Worm (Caenorhabditis elegans) whole organism, mixed stage, embryonic: ENCODE measurements around the gene cnc-4.

Experiments used
- bed-3 ChIP-seq: fragments of 200-800 bp; sonication (Bioruptor generic); optimal IDR thresholded peaks from 3 replicates; lab custom pipeline; 2018; ENCODE audit warnings: mild to moderate bottlenecking, missing genetic modification characterization, moderate library complexity, missing compliant biosample characterization
- blmp-1 ChIP-seq: fragments of 150-350 bp; optimal IDR thresholded peaks from 2 replicates; lab custom pipeline; 2014; ENCODE audit warnings: missing biosample characterization, missing genetic modification characterization
- ces-1 ChIP-seq: fragments of 150-350 bp; optimal IDR thresholded peaks from 2 replicates; lab custom pipeline; 2014; ENCODE audit warnings: missing biosample characterization, missing genetic modification reagents, missing genetic modification characterization
- ham-2 ChIP-seq: fragments of 200-800 bp; sonication (Bioruptor generic); optimal IDR thresholded peaks from 2 replicates; lab custom pipeline; 2018; ENCODE audit warnings: mild to moderate bottlenecking, missing genetic modification characterization, missing compliant biosample characterization
- lsy-2 ChIP-seq: fragments of 150-350 bp; optimal IDR thresholded peaks from 2 replicates; lab custom pipeline; 2014; ENCODE audit warnings: missing biosample characterization, missing genetic modification characterization
- nhr-12 ChIP-seq: fragments of 150-350 bp; optimal IDR thresholded peaks from 2 replicates; lab custom pipeline; 2014; ENCODE audit warnings: missing biosample characterization, missing genetic modification characterization
- nhr-237 ChIP-seq: fragments of 150-350 bp; optimal IDR thresholded peaks from 2 replicates; lab custom pipeline; 2014; ENCODE audit warnings: missing biosample characterization, missing genetic modification characterization
- pha-4 ChIP-seq: fragments of 150-350 bp; optimal IDR thresholded peaks from 2 replicates; lab custom pipeline; 2018; ENCODE audit warnings: missing biosample characterization, missing genetic modification reagents, missing genetic modification characterization
- snpc-4 ChIP-seq: fragments of 150-350 bp; optimal IDR thresholded peaks from 2 replicates; lab custom pipeline; 2014; ENCODE audit warnings: missing biosample characterization, missing genetic modification characterization
- sptf-1 ChIP-seq: sonication (generic microtip); optimal IDR thresholded peaks from 2 replicates; lab custom pipeline; 2017; ENCODE audit warnings: mild to moderate bottlenecking, missing genetic modification characterization, moderate library complexity, missing compliant biosample characterization
- tbx-8 ChIP-seq: fragments of 200-800 bp; sonication (Bioruptor generic); optimal IDR thresholded peaks from 2 replicates; lab custom pipeline; 2018; ENCODE audit warnings: mild to moderate bottlenecking, missing genetic modification characterization, moderate library complexity, missing compliant biosample characterization
- unc-39 ChIP-seq: fragments of 150-350 bp; optimal IDR thresholded peaks from 2 replicates; lab custom pipeline; 2014; ENCODE audit warnings: missing biosample characterization, missing genetic modification characterization
- unc-62 ChIP-seq: fragments of 150-350 bp; optimal IDR thresholded peaks from 2 replicates; lab custom pipeline; 2014; ENCODE audit warnings: missing biosample characterization, missing genetic modification reagents, missing genetic modification characterization
- zip-8 ChIP-seq: fragments of 150-350 bp; optimal IDR thresholded peaks from 2 replicates; lab custom pipeline; 2014; ENCODE audit warnings: missing biosample characterization, missing genetic modification characterization

ce11 chrV:1438205-1438604 is 8.8 kb upstream of the cnc-4 start:
- TF ChIP-seq unc-62 (GFP tag; lab: Kevin White, UChicago) (no peak), pha-4 (no peak), bed-3 (GFP tag; lab: Kevin White, UChicago) (no peak), ham-2 (GFP tag; lab: Kevin White, UChicago) (no peak), nhr-237 (tag; lab: Kevin White, UChicago) (no peak), nhr-12 (tag; lab: Kevin White, UChicago) (no peak), blmp-1 (no peak), snpc-4 (no peak), sptf-1 (tag; lab: Kevin White, UChicago) (no peak), ces-1 (GFP tag; lab: Kevin White, UChicago) (no peak), lsy-2 (tag; lab: Kevin White, UChicago) (no peak), zip-8 (tag; lab: Kevin White, UChicago) (no peak), unc-39 (tag; lab: Kevin White, UChicago) (no peak), tbx-8 (GFP tag; lab: Kevin White, UChicago) (no peak)
